Worm (Caenorhabditis elegans): ENCODE results near the gene cfp-1.

DNA sequence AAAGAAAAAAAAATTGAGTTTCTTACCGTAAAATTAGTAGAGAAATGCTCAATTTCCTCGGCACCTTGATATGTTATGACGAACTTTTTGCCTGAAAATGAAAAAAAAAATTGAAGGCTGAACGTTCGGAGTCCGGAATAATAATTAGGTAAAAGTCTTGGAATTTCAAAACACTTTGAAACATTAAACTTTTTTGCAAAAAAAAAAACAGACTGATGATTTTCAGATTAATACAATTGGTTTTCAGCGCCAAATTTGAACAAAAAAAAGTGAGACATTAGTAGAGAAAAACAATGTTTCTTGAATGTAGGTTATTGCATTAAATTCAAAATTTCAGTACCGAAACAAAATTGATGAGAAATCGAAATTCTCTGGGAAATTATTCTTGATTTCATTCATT is 46.7 kb downstream of the cfp-1 start, which contains the start of gene nkcc-1:
- TF ChIP-seq alr-1 (tag; optimal IDR thresholded peaks at IDR 0.05) (no peak), unc-62 (GFP tag; optimal IDR thresholded peaks at IDR 0.05) (no peak), egl-27 (tag; optimal IDR thresholded peaks at IDR 0.05) (no peak), nhr-21 (tag; optimal IDR thresholded peaks at IDR 0.05) (no peak), nhr-23 (tag; optimal IDR thresholded peaks at IDR 0.05) (no peak), ztf-4 (tag; optimal IDR thresholded peaks at IDR 0.05) (no peak), nhr-11 (tag; optimal IDR thresholded peaks at IDR 0.05) (no peak), lsy-2 (tag; optimal IDR thresholded peaks at IDR 0.05) (no peak), nhr-77 (tag; optimal IDR thresholded peaks at IDR 0.05) (no peak)

Measured in whole organism, L2 larva.